Worm (Caenorhabditis elegans): ENCODE measurements around the gene T03F7.7.

The T03F7.7 gene

ce11 chrV:11336877-11337276, 25.7 kb downstream of the T03F7.7 start:
- no peak for TF ChIP-seq unc-62 (GFP tag; optimal IDR thresholded peaks at IDR 0.05)

- no peak for TF ChIP-seq unc-62 (GFP tag; optimal IDR thresholded peaks at IDR 0.05)
Observed at ce11 chrV:11341130-11341675, 30.0 kb downstream of the T03F7.7 start.

ce11 chrV:11341913-11342312, 30.7 kb downstream of the T03F7.7 start, which contains the start of gene T02E9.5:
T02E9.5 (plus strand) TSS chrV:11342233.
- TF ChIP-seq unc-62 (GFP tag; optimal IDR thresholded peaks at IDR 0.05) = no peak

- no peak for TF ChIP-seq unc-62 (GFP tag; optimal IDR thresholded peaks at IDR 0.05)
Observed at ce11 chrV:11344112-11344511, 32.9 kb downstream of the T03F7.7 start.

ce11 chrV:11344816-11345336, 33.7 kb downstream of the T03F7.7 start:
- no peak for TF ChIP-seq unc-62 (GFP tag; optimal IDR thresholded peaks at IDR 0.05)

- TF ChIP-seq unc-62 (GFP tag; optimal IDR thresholded peaks at IDR 0.05) = no peak
Observed at ce11 chrV:11346912-11347311, 35.7 kb downstream of the T03F7.7 start, which contains the start of gene grl-7. grl-7 (minus strand) TSS chrV:11347012.

- no peak for TF ChIP-seq unc-62 (GFP tag; optimal IDR thresholded peaks at IDR 0.05)
Observed at ce11 chrV:11351263-11351662, 40.0 kb downstream of the T03F7.7 start.

- no peak for TF ChIP-seq unc-62 (GFP tag; optimal IDR thresholded peaks at IDR 0.05)
Observed at ce11 chrV:11352893-11353292, 41.7 kb downstream of the T03F7.7 start, which contains the start of gene npr-25. npr-25 (minus strand) TSS chrV:11352993.

- TF ChIP-seq unc-62 (GFP tag; optimal IDR thresholded peaks at IDR 0.05) = no peak
Observed at ce11 chrV:11354264-11354663, 43.0 kb downstream of the T03F7.7 start.

Data from whole organism, dauer.